Fruit fly (Drosophila melanogaster) whole organism: Measurements from ENCODE around the gene CG6966.

Source experiments
- CG8478 ChIP-seq: fragments of >200 bp; optimal IDR thresholded peaks from 2 replicates; lab custom pipeline; 2018; ENCODE audit warnings: inconsistent platforms
- psq ChIP-seq: fragments of >200 bp; optimal IDR thresholded peaks from 2 replicates; lab custom pipeline; 2017

- TF ChIP-seq CG8478 (lab: Kevin White, UChicago): no peak
- no peak for TF ChIP-seq psq (lab: Kevin White, UChicago)
These were observed 8.4 kb downstream of the CG6966 start for dm6 chr3R:15087043-15087442.
